Worm (Caenorhabditis elegans): Measurements from ENCODE around the gene EEED8.14.

DNA sequence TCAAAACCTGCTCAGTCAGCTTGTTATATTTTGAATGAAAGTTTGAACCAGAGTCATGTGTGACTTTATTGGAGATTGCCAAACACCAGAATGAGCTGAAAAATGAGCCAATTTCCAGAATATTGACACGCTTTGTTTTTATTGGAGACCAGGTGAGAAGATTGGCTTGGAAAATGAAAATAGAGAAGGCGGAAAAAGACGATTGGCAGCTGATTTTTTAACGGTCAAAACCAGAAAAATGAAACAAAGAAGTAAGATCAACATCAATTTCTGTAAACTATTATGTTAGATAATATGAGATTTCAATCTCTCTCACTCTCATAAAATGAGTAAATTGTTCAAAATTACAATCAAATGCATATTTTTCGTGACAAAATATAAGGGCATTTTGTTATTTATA, 19.2 kb upstream of the EEED8.14 start, which contains the start of gene srx-114:
- no peak for TF ChIP-seq mab-5 (tag; optimal IDR thresholded peaks at IDR 0.05)
- no peak for TF ChIP-seq unc-62 (GFP tag; optimal IDR thresholded peaks at IDR 0.05)
- TF ChIP-seq elt-1 (tag; optimal IDR thresholded peaks at IDR 0.05; ENCODE audit: borderline replicate concordance, insufficient read depth): no peak
- no peak for TF ChIP-seq nhr-12 (tag; optimal IDR thresholded peaks at IDR 0.05)
- TF ChIP-seq lin-13 (tag; optimal IDR thresholded peaks at IDR 0.05): no peak
- TF ChIP-seq pha-4 (tag; optimal IDR thresholded peaks at IDR 0.05): no peak

All from whole organism, mixed stage, embryonic.